Fruit fly (Drosophila melanogaster) ovary, adult (tissue): ENCODE results near the gene CG15169.

ENCODE experiments used
- CG17801 ChIP-seq: fragments of 200-800 bp; optimal IDR thresholded peaks from 2 replicates; lab custom pipeline; 2019; ENCODE audit warnings: missing biosample characterization, mild to moderate bottlenecking, missing genetic modification characterization, moderate library complexity; ENCODE audit not compliant: partially characterized antibody

CG15169 gene

DNA sequence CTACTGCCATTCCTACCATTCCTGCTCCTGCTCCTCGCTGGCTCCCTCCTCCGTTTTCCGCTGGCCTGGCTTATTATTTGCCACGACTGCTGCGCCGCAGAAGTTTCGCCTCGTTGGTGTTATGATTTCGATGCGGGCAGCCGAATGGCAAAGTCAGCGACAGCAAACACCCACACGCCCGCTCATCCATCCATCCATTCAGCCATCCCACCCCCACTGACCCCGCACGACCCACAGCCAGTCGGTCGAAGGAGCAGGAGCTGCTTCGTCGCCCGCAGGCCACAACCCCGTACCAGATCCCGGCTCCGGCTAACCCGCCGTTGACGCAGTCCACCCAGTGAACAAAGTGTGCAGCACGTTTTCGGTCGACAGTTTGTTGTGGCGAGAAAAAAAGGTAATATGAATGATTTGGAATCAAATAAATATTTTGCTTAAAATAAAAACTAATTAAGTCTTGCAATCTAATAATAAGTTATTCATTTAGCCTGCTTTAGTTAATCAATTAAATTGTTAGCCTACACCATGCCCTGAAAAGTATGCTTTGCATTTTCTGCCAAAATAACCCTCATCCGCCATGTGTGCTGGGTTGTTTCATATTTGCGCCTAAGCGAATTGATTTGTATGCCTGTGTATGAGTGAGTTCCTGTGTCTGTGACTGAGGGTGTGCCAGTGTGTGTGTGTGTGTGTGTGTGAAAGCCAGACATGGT, 35.8 kb downstream of the CG15169 start:
- no peak for TF ChIP-seq CG17801 (GFP tag; lab: Kevin White, UChicago)

DNA sequence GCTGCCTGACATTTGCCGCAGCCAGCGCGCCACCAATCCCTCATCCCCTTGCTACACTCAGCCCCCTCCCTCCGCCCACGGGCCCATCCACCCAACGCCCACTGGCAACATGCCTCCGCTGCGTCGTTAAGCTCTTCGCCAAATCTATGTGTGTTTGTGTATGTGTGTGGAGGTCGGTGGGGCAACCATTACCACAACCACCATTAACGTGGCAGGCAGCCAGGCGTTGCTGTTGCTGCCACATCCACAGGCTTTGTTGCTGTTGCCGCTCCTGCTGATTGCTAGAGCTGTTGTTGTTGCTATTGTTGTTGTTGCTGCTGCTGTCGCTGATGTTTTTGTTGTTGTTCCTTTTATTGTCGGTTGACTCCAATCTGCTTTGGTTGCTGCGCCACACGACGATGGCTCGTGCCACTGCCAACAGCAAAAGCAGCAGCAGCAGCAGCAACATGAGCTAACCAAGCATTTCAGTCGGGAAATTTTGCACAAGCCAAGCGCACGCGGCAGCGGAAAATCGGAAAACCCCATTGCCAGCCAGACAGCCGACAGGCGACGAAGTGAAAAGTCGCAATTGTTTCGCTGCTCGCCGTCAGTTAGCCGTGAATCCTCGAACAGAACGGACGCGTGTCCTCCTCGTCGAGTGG, 36.5 kb downstream of the CG15169 start, which contains the start of gene Sidpn:
Sidpn (plus strand) TSS at position 465 of the 641 bp plus-strand sequence.
- no peak for TF ChIP-seq CG17801 (GFP tag; lab: Kevin White, UChicago)

DNA sequence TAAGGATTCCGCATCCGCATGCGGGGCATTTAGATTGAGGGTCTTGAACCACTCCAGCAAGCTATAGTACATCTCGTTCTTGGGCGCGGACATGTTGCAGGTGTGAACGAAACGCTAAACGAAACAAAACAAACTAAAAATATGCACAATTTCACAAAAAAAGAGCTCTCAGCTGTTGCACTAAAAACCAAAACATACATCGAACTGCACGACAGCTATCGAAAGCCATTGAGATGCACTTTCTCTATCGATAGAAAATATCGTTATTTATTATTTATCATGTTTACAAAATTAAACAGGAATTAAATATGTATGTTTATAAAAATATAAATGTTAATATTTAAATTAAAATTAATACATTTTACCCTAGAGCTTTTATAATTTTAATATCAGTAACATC, 42.5 kb downstream of the CG15169 start, which contains the start of gene hook:
hook (minus strand) TSS at position 211 of the 400 bp plus-strand sequence.
- TF ChIP-seq CG17801 (GFP tag; lab: Kevin White, UChicago) = peak; percentile 32

DNA sequence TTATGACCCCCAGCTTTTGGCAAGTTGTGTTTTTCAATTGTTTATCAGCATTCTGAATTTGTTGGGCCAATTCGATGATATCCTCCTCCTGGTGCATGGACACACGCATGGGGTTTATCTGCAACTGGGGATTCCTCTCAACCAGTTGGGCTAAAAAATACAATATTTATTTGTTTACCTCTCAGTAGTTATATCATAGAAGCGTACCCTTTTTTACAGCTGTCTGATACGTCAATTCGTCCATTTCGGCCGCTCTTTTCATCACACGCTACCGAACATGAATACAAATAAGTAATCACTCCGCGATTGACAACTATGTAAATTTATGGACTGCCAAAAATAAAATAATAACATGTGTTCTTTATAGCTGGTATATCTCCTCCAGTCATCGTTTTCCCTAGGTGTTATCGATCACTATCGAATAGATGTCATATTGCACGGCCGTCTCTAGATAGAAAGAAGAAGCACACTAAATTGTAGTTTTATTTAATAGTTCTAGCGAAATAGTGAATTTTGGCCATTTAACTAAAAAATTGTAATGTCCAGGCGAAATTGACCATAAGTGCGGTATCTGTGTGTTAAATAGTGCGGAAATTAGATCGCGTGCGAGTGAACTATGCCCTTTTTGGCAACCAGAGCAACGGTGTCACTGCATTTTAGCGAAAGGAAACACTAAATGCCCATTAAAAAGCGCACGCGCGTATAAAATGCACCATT, 43.6 kb downstream of the CG15169 start, which contains the start of the genes mib2 and CG31800:
mib2 (plus strand) TSS at position 232 of the 717 bp plus-strand sequence.
CG31800 (minus strand) TSS at position 364 of the 717 bp plus-strand sequence.
- TF ChIP-seq CG17801 (GFP tag; lab: Kevin White, UChicago) = peak; percentile 11

DNA sequence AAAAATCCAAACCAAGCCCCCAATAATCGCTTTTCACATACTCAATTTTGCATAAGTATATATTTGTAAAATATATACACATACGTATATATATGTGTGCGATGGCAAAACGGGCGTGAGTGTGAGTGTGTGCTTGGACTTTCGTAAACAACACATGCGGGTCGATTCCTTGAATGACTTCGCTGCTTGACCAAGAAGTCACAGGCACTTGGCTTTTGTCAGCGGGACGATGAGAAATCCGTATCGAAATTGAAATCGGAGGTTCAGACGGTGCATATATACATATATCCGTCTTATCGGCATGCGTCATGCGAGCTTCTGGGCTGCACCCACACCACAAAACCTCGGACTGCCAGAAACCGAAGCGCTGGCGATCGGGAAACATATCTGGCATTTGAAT, 44.2 kb downstream of the CG15169 start:
- TF ChIP-seq CG17801 (GFP tag; lab: Kevin White, UChicago) = no peak

DNA sequence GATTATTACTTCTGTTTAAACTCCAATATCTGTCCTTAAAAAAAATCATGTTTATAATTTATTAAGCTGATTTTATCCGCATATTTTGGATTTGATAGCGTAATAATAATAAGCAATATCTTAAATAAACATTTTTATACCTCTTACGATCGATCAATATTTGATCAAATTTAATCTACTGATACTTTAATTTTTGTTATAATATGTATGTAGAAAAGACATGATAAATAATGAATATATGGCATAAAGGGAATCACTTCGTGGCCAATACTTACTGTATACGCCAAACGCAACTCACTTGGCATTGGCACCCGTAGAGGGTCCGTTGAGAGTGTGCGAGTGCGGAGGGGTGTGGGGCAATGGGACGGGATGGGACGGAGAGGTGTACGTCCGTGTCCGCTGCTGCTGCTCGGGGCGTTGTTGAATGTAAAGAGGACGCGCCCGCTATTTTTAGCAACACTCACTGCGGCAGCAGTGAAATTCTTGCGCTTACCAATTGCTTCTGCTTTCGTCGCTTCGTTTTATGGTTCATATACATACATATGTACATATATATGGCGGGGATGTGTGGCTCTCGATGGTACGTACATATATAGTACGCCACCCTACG, 45.4 kb downstream of the CG15169 start:
- TF ChIP-seq CG17801 (GFP tag; lab: Kevin White, UChicago) = no peak

DNA sequence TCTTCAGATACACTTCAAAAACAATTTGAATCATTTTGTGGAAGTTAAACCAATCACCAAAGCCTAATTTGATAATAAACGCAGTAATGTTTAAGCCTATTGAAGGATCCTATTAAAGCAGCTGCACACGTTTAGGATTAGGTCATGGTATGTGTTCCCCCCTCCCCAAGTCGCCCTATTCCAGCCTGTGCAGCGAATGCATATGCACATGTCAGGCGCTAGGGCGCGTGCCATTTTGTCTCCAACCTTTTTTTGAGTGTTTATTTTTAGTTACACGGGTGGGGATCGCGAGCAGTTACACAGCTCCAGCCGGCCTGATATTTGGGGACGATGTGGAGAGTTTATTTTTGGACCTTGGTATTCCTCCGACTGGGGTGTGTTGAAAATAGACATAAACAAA, 46.2 kb downstream of the CG15169 start:
- no peak for TF ChIP-seq CG17801 (GFP tag; lab: Kevin White, UChicago)

DNA sequence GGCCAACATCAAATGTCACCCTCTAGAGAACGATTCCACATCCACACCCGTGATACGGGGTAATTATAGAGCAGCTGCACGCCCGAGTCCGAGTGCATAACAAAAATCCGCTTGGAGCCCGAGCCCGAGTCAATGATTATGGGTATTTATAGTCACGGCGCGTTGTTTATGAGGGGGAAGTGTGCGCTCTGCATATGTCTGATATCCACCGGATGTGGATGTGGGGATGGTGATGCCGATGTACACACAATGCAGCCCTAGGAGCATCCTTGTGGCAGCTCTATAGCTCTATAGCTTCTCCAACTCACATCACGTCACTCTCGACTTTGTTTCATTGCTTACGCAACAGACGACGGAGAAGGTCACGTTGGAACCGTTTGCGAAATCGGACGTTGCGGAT, 46.6 kb downstream of the CG15169 start:
- no peak for TF ChIP-seq CG17801 (GFP tag; lab: Kevin White, UChicago)

DNA sequence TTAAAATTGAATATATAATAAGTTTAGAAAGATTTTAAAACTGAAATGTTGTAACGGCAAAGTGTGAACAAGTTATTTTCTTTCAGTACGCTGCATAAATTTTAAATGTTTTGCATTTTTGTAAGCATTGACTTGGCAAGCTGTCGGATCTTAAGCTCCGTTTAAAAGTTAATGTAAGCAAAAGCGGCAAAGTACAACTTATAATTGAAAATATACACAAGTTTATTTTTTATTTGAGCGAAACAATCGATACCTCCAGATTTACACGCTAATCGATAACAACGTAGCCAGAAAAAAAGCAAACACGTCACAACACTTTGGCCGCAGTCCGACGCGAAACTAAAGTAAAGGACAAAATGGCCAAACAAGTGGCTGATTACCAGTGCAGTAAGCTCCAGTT, 50.8 kb downstream of the CG15169 start, which contains the start of gene Catsup:
Catsup (plus strand) TSS at position 273 of the 400 bp plus-strand sequence.
- peak; percentile 2 for TF ChIP-seq CG17801 (GFP tag; lab: Kevin White, UChicago)
